Fruit fly (Drosophila melanogaster) whole organism, embryonic: Measurements from ENCODE around the gene CG17202.

Experiments used
- Adf1 ChIP-seq: fragments of 200-800 bp; sonication (Bioruptor generic); IDR thresholded peaks from 2 replicates; pipeline ENCODE4 v1.3.6; 2022; ENCODE audit warnings: missing biosample characterization, missing genetic modification characterization
- CG11085 ChIP-seq: fragments of 200-800 bp; sonication (Bioruptor generic); IDR thresholded peaks from 2 replicates; pipeline ENCODE4 v1.3.6; 2022; ENCODE audit warnings: missing biosample characterization, missing genetic modification characterization
- CG11504 ChIP-seq: fragments of 200-800 bp; sonication (Bioruptor generic); optimal IDR thresholded peaks from 3 replicates; lab custom pipeline; 2019; ENCODE audit warnings: missing biosample characterization, mild to moderate bottlenecking, missing genetic modification characterization, moderate library complexity
- CG12104 ChIP-seq: fragments of 200-800 bp; sonication (Bioruptor generic); optimal IDR thresholded peaks from 3 replicates; lab custom pipeline; 2016; ENCODE audit warnings: missing biosample characterization, missing genetic modification characterization
- CG12299 ChIP-seq: fragments of 200-800 bp; sonication (Bioruptor generic); optimal IDR thresholded peaks from 2 replicates; lab custom pipeline; 2018; ENCODE audit warnings: missing biosample characterization, mild to moderate bottlenecking, missing genetic modification characterization
- CG13894 ChIP-seq: fragments of 200-800 bp; sonication (Bioruptor generic); optimal IDR thresholded peaks from 3 replicates; lab custom pipeline; 2018; ENCODE audit warnings: missing biosample characterization, mild to moderate bottlenecking, missing genetic modification characterization, moderate library complexity
- CG15269 ChIP-seq: fragments of 200-800 bp; sonication (Bioruptor generic); optimal IDR thresholded peaks from 2 replicates; lab custom pipeline; 2018; ENCODE audit warnings: missing biosample characterization, mild to moderate bottlenecking, missing genetic modification characterization, moderate library complexity
- CG1602 ChIP-seq: fragments of 200-800 bp; sonication (Bioruptor generic); optimal IDR thresholded peaks from 3 replicates; lab custom pipeline; 2016; ENCODE audit warnings: missing biosample characterization, missing genetic modification characterization
- CG16779 ChIP-seq: fragments of 200-800 bp; sonication (Bioruptor generic); IDR thresholded peaks from 2 replicates; pipeline ENCODE4 v1.3.6; 2022; ENCODE audit warnings: missing biosample characterization, missing genetic modification characterization
- CG16813 ChIP-seq: fragments of 200-800 bp; sonication (Bioruptor generic); IDR thresholded peaks from 3 replicates; pipeline ENCODE4 v1.3.6; 2022; ENCODE audit warnings: missing biosample characterization, missing genetic modification characterization; ENCODE audit not compliant: partially characterized antibody
- CG16815 ChIP-seq: fragments of 200-800 bp; sonication (Bioruptor generic); optimal IDR thresholded peaks from 3 replicates; lab custom pipeline; 2017; ENCODE audit warnings: missing biosample characterization, mild to moderate bottlenecking, missing genetic modification characterization
- CG18476 ChIP-seq: fragments of 200-800 bp; sonication (Bioruptor generic); optimal IDR thresholded peaks from 2 replicates; lab custom pipeline; 2016; ENCODE audit warnings: missing biosample characterization, mild to moderate bottlenecking, missing genetic modification characterization
- CG18764 ChIP-seq: fragments of 200-800 bp; sonication (Bioruptor generic); optimal IDR thresholded peaks from 3 replicates; lab custom pipeline; 2016; ENCODE audit warnings: missing biosample characterization, missing genetic modification characterization
- CG2199 ChIP-seq: fragments of 200-800 bp; sonication (Bioruptor generic); IDR thresholded peaks from 3 replicates; pipeline ENCODE4 v1.3.6; 2022; ENCODE audit warnings: missing biosample characterization, missing genetic modification characterization
- CG31224 ChIP-seq: fragments of 200-800 bp; sonication (Bioruptor generic); IDR thresholded peaks from 2 replicates; pipeline ENCODE4 v1.3.6; 2022; ENCODE audit warnings: missing biosample characterization, missing genetic modification characterization
- CG3838 ChIP-seq: fragments of 200-800 bp; sonication (Bioruptor generic); optimal IDR thresholded peaks from 3 replicates; lab custom pipeline; 2016; ENCODE audit warnings: missing biosample characterization, missing genetic modification characterization
- CG4854 ChIP-seq: fragments of 200-800 bp; sonication (Bioruptor generic); optimal IDR thresholded peaks from 2 replicates; lab custom pipeline; 2016; ENCODE audit warnings: missing biosample characterization, missing genetic modification characterization, inconsistent platforms
- CG7839 ChIP-seq: fragments of 200-800 bp; sonication (Bioruptor generic); optimal IDR thresholded peaks from 3 replicates; lab custom pipeline; 2018; ENCODE audit warnings: missing biosample characterization, mild to moderate bottlenecking, missing genetic modification characterization, moderate library complexity
- CG8388 ChIP-seq: fragments of 200-800 bp; sonication (Bioruptor generic); optimal IDR thresholded peaks from 2 replicates; lab custom pipeline; 2019; ENCODE audit warnings: missing biosample characterization, mild to moderate bottlenecking, missing genetic modification characterization, moderate library complexity
- CG9437 ChIP-seq: fragments of 200-800 bp; sonication (Bioruptor generic); optimal IDR thresholded peaks from 2 replicates; lab custom pipeline; 2018; ENCODE audit warnings: missing biosample characterization, mild to moderate bottlenecking, missing genetic modification characterization
- CG9932 ChIP-seq: fragments of 200-800 bp; sonication (Bioruptor generic); IDR thresholded peaks from 2 replicates; pipeline ENCODE4 v1.3.6; 2022; ENCODE audit warnings: missing biosample characterization, missing genetic modification characterization
- CkIIα-i1 ChIP-seq: fragments of 200-800 bp; sonication (Bioruptor generic); IDR thresholded peaks from 2 replicates; pipeline ENCODE4 v1.3.6; 2022; ENCODE audit warnings: missing biosample characterization, missing genetic modification characterization
- Dek ChIP-seq: fragments of 200-800 bp; sonication (Bioruptor generic); optimal IDR thresholded peaks from 3 replicates; lab custom pipeline; 2019; ENCODE audit warnings: missing biosample characterization, mild to moderate bottlenecking, missing genetic modification characterization, moderate library complexity
- Fer2 ChIP-seq: fragments of 200-800 bp; sonication (Bioruptor generic); optimal IDR thresholded peaks from 2 replicates; lab custom pipeline; 2018; ENCODE audit warnings: missing biosample characterization, mild to moderate bottlenecking, missing genetic modification characterization, moderate library complexity
- Hey ChIP-seq: fragments of 200-800 bp; sonication (Bioruptor generic); optimal IDR thresholded peaks from 3 replicates; lab custom pipeline; 2018; ENCODE audit warnings: missing biosample characterization, mild to moderate bottlenecking, missing genetic modification characterization
- NK7.1 ChIP-seq: fragments of 200-800 bp; sonication (Bioruptor generic); optimal IDR thresholded peaks from 3 replicates; lab custom pipeline; 2016; ENCODE audit warnings: missing biosample characterization, missing genetic modification characterization
- Neu2 ChIP-seq: fragments of 200-800 bp; sonication (Bioruptor generic); optimal IDR thresholded peaks from 3 replicates; lab custom pipeline; 2016; ENCODE audit warnings: missing biosample characterization, missing genetic modification characterization, borderline replicate concordance
- TFAM ChIP-seq: fragments of 200-800 bp; sonication (Bioruptor generic); optimal IDR thresholded peaks from 2 replicates; lab custom pipeline; 2017; ENCODE audit warnings: missing biosample characterization, missing genetic modification characterization, inconsistent platforms
- Trl ChIP-seq, 3 experiments: fragments of >200 bp in 2 of 3; fragments of 200-800 bp in 1 of 3; sonication (Bioruptor generic) in 1 of 3; optimal IDR thresholded peaks; 2 replicates in 1 of 3; 3 replicates in 2 of 3; lab custom pipeline; 2016 to 2017; ENCODE audit warnings: missing biosample characterization in 1 of 3, missing genetic modification characterization in 1 of 3
- aop ChIP-seq: fragments of 200-800 bp; sonication (Bioruptor generic); IDR thresholded peaks from 2 replicates; pipeline ENCODE4 v1.3.6; 2022; ENCODE audit warnings: missing biosample characterization, missing genetic modification characterization
- ci ChIP-seq: fragments of 200-800 bp; sonication (Bioruptor generic); IDR thresholded peaks from 3 replicates; pipeline ENCODE4 v1.3.6; 2022; ENCODE audit warnings: missing biosample characterization, missing genetic modification characterization
- corto ChIP-seq: fragments of 200-800 bp; sonication (Bioruptor generic); optimal IDR thresholded peaks from 2 replicates; lab custom pipeline; 2016; ENCODE audit warnings: missing biosample characterization, mild to moderate bottlenecking, missing genetic modification characterization, moderate library complexity
- crp ChIP-seq, 2 experiments: fragments of 200-800 bp; sonication (Bioruptor generic); optimal IDR thresholded peaks; 2 replicates in 1 of 2; 3 replicates in 1 of 2; lab custom pipeline; 2017; ENCODE audit warnings: missing biosample characterization in 2 of 2, missing genetic modification characterization in 2 of 2, mild to moderate bottlenecking in 1 of 2, moderate library complexity in 1 of 2
- dmrt11E ChIP-seq: fragments of 200-800 bp; sonication (Bioruptor generic); optimal IDR thresholded peaks from 3 replicates; lab custom pipeline; 2018; ENCODE audit warnings: missing biosample characterization, mild to moderate bottlenecking, missing genetic modification characterization, moderate library complexity
- ems ChIP-seq: fragments of 200-800 bp; sonication (Bioruptor generic); optimal IDR thresholded peaks from 3 replicates; lab custom pipeline; 2016; ENCODE audit warnings: missing biosample characterization, missing genetic modification characterization
- en ChIP-seq: fragments of 200-800 bp; sonication (Bioruptor generic); optimal IDR thresholded peaks from 2 replicates; lab custom pipeline; 2016; ENCODE audit warnings: missing biosample characterization, missing genetic modification characterization
- exex ChIP-seq: fragments of 200-800 bp; sonication (Bioruptor generic); optimal IDR thresholded peaks from 4 replicates; lab custom pipeline; 2018; ENCODE audit warnings: missing biosample characterization, mild to moderate bottlenecking, missing genetic modification characterization, moderate library complexity
- gem ChIP-seq: fragments of 200-800 bp; sonication (Bioruptor generic); optimal IDR thresholded peaks from 2 replicates; lab custom pipeline; 2019; ENCODE audit warnings: missing biosample characterization, mild to moderate bottlenecking, missing genetic modification characterization, moderate library complexity
- gt ChIP-seq: fragments of 200-800 bp; sonication (Bioruptor generic); IDR thresholded peaks from 2 replicates; pipeline ENCODE4 v1.3.6; 2022; ENCODE audit warnings: missing biosample characterization, missing genetic modification characterization
- ham ChIP-seq: fragments of 200-800 bp; sonication (Bioruptor generic); IDR thresholded peaks from 2 replicates; pipeline ENCODE4 v1.3.6; 2022; ENCODE audit warnings: missing biosample characterization, missing genetic modification characterization
- inv ChIP-seq: fragments of 200-800 bp; sonication (Bioruptor generic); IDR thresholded peaks from 2 replicates; pipeline ENCODE4 v1.3.6; 2022; ENCODE audit warnings: missing biosample characterization, missing genetic modification characterization; ENCODE audit not compliant: partially characterized antibody
- mirr ChIP-seq: fragments of 200-800 bp; sonication (Bioruptor generic); optimal IDR thresholded peaks from 3 replicates; lab custom pipeline; 2018; ENCODE audit warnings: missing biosample characterization, mild to moderate bottlenecking, missing genetic modification characterization
- peb ChIP-seq: fragments of 200-800 bp; sonication (Bioruptor generic); IDR thresholded peaks from 2 replicates; pipeline ENCODE4 v1.3.6; 2022; ENCODE audit warnings: missing biosample characterization, missing genetic modification characterization
- prd ChIP-seq, 3 experiments: fragments of >200 bp in 2 of 3; fragments of 200-800 bp in 1 of 3; sonication (Bioruptor generic) in 1 of 3; optimal IDR thresholded peaks in 2 of 3; IDR thresholded peaks in 1 of 3; 2 replicates in 2 of 3; 3 replicates in 1 of 3; pipeline versions ENCODE4 v1.3.6 to Lab custom; 2017 to 2022; ENCODE audit warnings: missing biosample characterization in 1 of 3, missing genetic modification characterization in 1 of 3
- sc ChIP-seq, 3 experiments: fragments of >200 bp in 2 of 3; fragments of 200-800 bp in 1 of 3; sonication (Bioruptor generic) in 1 of 3; optimal IDR thresholded peaks; 2 replicates in 2 of 3; 3 replicates in 1 of 3; lab custom pipeline; 2017; ENCODE audit warnings: mild to moderate bottlenecking in 1 of 3, missing biosample characterization in 1 of 3, missing genetic modification characterization in 1 of 3, missing genetic modification reagents in 1 of 3
- slbo ChIP-seq: fragments of 200-800 bp; sonication (Bioruptor generic); IDR thresholded peaks from 2 replicates; pipeline ENCODE4 v1.3.6; 2022; ENCODE audit warnings: missing biosample characterization, missing genetic modification characterization
- z ChIP-seq: fragments of 200-800 bp; sonication (Bioruptor generic); IDR thresholded peaks from 3 replicates; pipeline ENCODE4 v1.3.6; 2022; ENCODE audit warnings: missing biosample characterization, missing genetic modification characterization

The CG17202 gene

DNA sequence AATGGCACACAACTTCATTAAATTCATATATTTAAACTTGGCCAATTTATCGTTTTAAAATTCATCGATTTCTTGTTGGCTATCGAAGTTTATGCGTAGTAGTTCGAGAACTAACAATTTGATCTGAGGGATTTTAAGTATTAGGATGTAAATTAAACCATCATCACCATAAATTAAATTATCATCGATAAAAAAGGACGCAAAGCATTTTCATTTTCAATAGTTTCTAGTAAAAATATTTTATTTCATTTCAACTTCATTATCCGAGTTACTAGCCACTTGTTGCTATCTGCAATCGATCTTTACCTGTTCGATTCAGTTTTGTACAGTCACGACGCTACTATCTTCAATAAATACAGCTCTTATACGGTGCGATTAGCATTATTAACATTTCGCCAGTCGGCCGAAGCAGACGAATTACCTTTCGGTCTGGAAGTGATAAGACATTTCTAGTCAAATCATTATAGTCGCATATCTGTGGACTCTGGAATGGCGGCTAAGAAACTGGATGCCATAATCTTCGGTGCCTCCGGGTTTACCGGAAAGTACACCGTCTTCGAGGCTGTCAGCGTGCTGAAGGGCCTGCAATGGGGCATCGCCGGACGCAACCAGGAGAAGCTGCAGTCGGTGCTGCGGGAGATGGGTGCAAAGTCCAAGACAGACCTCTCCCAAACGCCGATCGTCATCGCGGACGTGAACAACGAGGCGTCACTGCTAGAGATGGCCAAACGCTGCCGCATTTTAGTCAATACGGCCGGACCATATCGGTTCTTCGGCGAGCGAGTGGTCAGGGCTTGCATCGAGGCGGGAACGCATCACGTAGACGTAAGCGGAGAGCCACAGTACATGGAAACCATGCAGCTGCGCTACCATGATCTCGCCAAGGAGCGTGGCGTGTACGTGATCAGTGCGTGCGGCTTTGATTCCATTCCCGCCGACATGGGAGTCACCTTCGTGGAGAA, 16.1 kb upstream of the CG17202 start, which contains the start of gene CG5167 (continued):
- TF ChIP-seq CG13894 (tag; lab: Kevin White, UChicago), result peak; percentile 13
- peak; percentile 35 for TF ChIP-seq corto (GFP tag; lab: Kevin White, UChicago)
- TF ChIP-seq prd (optimal IDR thresholded peaks at IDR 0.05; lab: Kevin White, UChicago), result no peak
- no peak for TF ChIP-seq prd (GFP tag; IDR thresholded peaks at IDR 0.05; lab: Robert Waterston, UW)
- no peak for TF ChIP-seq Trl (optimal IDR thresholded peaks at IDR 0.05; lab: Kevin White, UChicago)
- TF ChIP-seq Trl (GFP tag; optimal IDR thresholded peaks at IDR 0.05; lab: Kevin White, UChicago), result no peak
- TF ChIP-seq CG1602 (GFP tag; lab: Kevin White, UChicago), result no peak
- no peak for TF ChIP-seq NK7.1 (GFP tag; lab: Kevin White, UChicago)
- TF ChIP-seq gt (GFP tag; lab: Robert Waterston, UW), result no peak
- no peak for TF ChIP-seq ham (GFP tag; lab: Robert Waterston, UW)
- peak; percentile 47 for TF ChIP-seq Dek (tag; lab: Kevin White, UChicago)
- no peak for TF ChIP-seq en
- TF ChIP-seq Neu2 (GFP tag; lab: Kevin White, UChicago), result no peak
- peak; percentile 47 for TF ChIP-seq CG15269 (tag; lab: Kevin White, UChicago)
- TF ChIP-seq dmrt11E, result peak; percentile 42
- no peak for TF ChIP-seq z (GFP tag; lab: Robert Waterston, UW)
- TF ChIP-seq CG18476 (GFP tag; lab: Kevin White, UChicago), result no peak
- peak; percentile 39 for TF ChIP-seq CG7839
- no peak for TF ChIP-seq CG3838 (GFP tag; lab: Kevin White, UChicago)
- TF ChIP-seq peb, result no peak
- no peak for TF ChIP-seq CG11504 (tag; lab: Kevin White, UChicago)
- peak; percentile 85 for TF ChIP-seq CG9437
- no peak for TF ChIP-seq CG11085 (GFP tag; lab: Robert Waterston, UW)
- TF ChIP-seq aop (GFP tag; lab: Robert Waterston, UW), result no peak
- TF ChIP-seq crp (GFP tag; optimal IDR thresholded peaks at IDR 0.05; lab: Kevin White, UChicago), result no peak
- TF ChIP-seq CG16779 (GFP tag; lab: Robert Waterston, UW), result no peak
- TF ChIP-seq CG12299 (tag; lab: Kevin White, UChicago), result no peak
- no peak for TF ChIP-seq CG31224 (GFP tag; lab: Robert Waterston, UW)
- TF ChIP-seq inv, result no peak
- no peak for TF ChIP-seq CG9932 (GFP tag; lab: Robert Waterston, UW)
- TF ChIP-seq CG4854 (GFP tag; lab: Kevin White, UChicago), result no peak
- peak; percentile 89 for TF ChIP-seq exex (tag; lab: Kevin White, UChicago)
- TF ChIP-seq CG8388 (GFP tag; lab: Kevin White, UChicago), result peak; percentile 24
- TF ChIP-seq CkIIα-i1, result no peak
- TF ChIP-seq CG2199 (GFP tag; lab: Robert Waterston, UW), result no peak
- no peak for TF ChIP-seq Fer2 (tag; lab: Kevin White, UChicago)
- no peak for TF ChIP-seq CG16815
- no peak for TF ChIP-seq Adf1 (GFP tag; lab: Robert Waterston, UW)
- no peak; the same call in 1 of the 2 replicates for TF ChIP-seq slbo (GFP tag; lab: Robert Waterston, UW)
- no peak for TF ChIP-seq Hey (tag; lab: Kevin White, UChicago)
- no peak for TF ChIP-seq sc (optimal IDR thresholded peaks at IDR 0.05; lab: Kevin White, UChicago)
- TF ChIP-seq sc (GFP tag; optimal IDR thresholded peaks at IDR 0.05; lab: Kevin White, UChicago), result no peak
- peak; percentile 78 for TF ChIP-seq gem (tag; lab: Kevin White, UChicago)
- TF ChIP-seq ems (GFP tag; lab: Kevin White, UChicago), result no peak
- peak; percentile 36 for TF ChIP-seq CG12104
- TF ChIP-seq TFAM (GFP tag; lab: Kevin White, UChicago), result no peak
- peak; percentile 54 for TF ChIP-seq mirr (GFP tag; lab: Kevin White, UChicago)
- no peak for TF ChIP-seq CG18764 (GFP tag; lab: Kevin White, UChicago)
- TF ChIP-seq ci (GFP tag; lab: Robert Waterston, UW), result peak; percentile 43; the same call in 1 of the 3 replicates
- TF ChIP-seq CG16813 (GFP tag; lab: Robert Waterston, UW), result 0 out of 3 replicates have a peak, but pooled peaks have one; percentile 8
